Worm (Caenorhabditis elegans) whole organism, midembryonic: Measurements from ENCODE around the gene grl-2.

Experiments
- T22C8.4 ChIP-seq: fragments of 200-800 bp; sonication (Bioruptor generic); IDR thresholded peaks from 2 replicates; pipeline ENCODE4 v1.3.6; 2022; ENCODE audit warnings: missing genetic modification characterization, missing compliant biosample characterization
- cog-1 ChIP-seq: sonication (generic microtip); optimal IDR thresholded peaks from 2 replicates; lab custom pipeline; 2016; ENCODE audit warnings: missing genetic modification characterization, missing compliant biosample characterization
- flt-1 ChIP-seq: fragments of 200-800 bp; sonication (Bioruptor generic); IDR thresholded peaks from 2 replicates; pipeline ENCODE4 v1.3.6; 2022; ENCODE audit warnings: missing genetic modification characterization, missing compliant biosample characterization
- klf-2 ChIP-seq: fragments of 200-800 bp; sonication (Bioruptor generic); conservative IDR thresholded peaks from 2 replicates; pipeline ENCODE4 v1.3.6; 2022; ENCODE audit warnings: missing genetic modification reagents, missing genetic modification characterization, missing compliant biosample characterization
- med-1 ChIP-seq: sonication (generic microtip); optimal IDR thresholded peaks from 2 replicates; lab custom pipeline; 2017; ENCODE audit warnings: missing genetic modification characterization, mild to moderate bottlenecking, missing compliant biosample characterization, antibody characterized with exemption, missing genetic modification reagents; ENCODE audit not compliant: insufficient read depth
- ref-1 ChIP-seq: fragments of 200-800 bp; sonication (Bioruptor generic); conservative IDR thresholded peaks from 2 replicates; pipeline ENCODE4 v1.3.6; 2022; ENCODE audit warnings: missing genetic modification reagents, missing genetic modification characterization, missing compliant biosample characterization
- tab-1 ChIP-seq: fragments of 200-800 bp; sonication (Bioruptor generic); IDR thresholded peaks from 2 replicates; pipeline ENCODE4 v1.3.6; 2022; ENCODE audit warnings: missing genetic modification characterization, missing compliant biosample characterization
- ztf-23 ChIP-seq: fragments of 200-800 bp; sonication (Bioruptor generic); IDR thresholded peaks from 2 replicates; pipeline ENCODE4 v1.3.6; 2022; ENCODE audit warnings: missing genetic modification reagents, missing genetic modification characterization, missing compliant biosample characterization
- ztf-29 ChIP-seq: fragments of 200-800 bp; sonication (Bioruptor generic); IDR thresholded peaks from 2 replicates; pipeline ENCODE4 v1.3.6; 2022; ENCODE audit warnings: missing genetic modification reagents, missing genetic modification characterization, missing compliant biosample characterization

- TF ChIP-seq ztf-23 (no peak), med-1 (no peak), ztf-29 (no peak), ref-1 (GFP tag; lab: Robert Waterston, UW) (no peak), tab-1 (no peak), cog-1 (tag; lab: Kevin White, UChicago) (no peak), klf-2 (no peak), flt-1 (no peak), T22C8.4 (no peak)
These were observed 50.4 kb downstream of the grl-2 start, which contains the start of gene far-5 for ce11 chrV:12995269-12995668.
